Worm (Caenorhabditis elegans) whole organism, L2 larva: Measurements from ENCODE around the gene ugt-59.

ENCODE experiments used
- C34F6.9 ChIP-seq: fragments of 150-350 bp; optimal IDR thresholded peaks from 2 replicates; lab custom pipeline; 2014; ENCODE audit warnings: missing biosample characterization, missing genetic modification characterization
- F13H6.1 ChIP-seq: sonication (generic microtip); optimal IDR thresholded peaks from 2 replicates; lab custom pipeline; 2016; ENCODE audit warnings: missing genetic modification characterization, missing compliant biosample characterization
- R02D3.7 ChIP-seq: fragments of 150-350 bp; optimal IDR thresholded peaks from 2 replicates; lab custom pipeline; 2014; ENCODE audit warnings: missing biosample characterization, missing genetic modification characterization
- Y55F3AM.14 ChIP-seq: fragments of 200-800 bp; sonication (Bioruptor generic); optimal IDR thresholded peaks from 2 replicates; lab custom pipeline; 2018; ENCODE audit warnings: mild to moderate bottlenecking, missing genetic modification characterization, missing compliant biosample characterization
- alr-1 ChIP-seq: fragments of 150-350 bp; optimal IDR thresholded peaks from 2 replicates; lab custom pipeline; 2014; ENCODE audit warnings: missing biosample characterization, missing genetic modification characterization
- aly-2 ChIP-seq: fragments of 150-350 bp; optimal IDR thresholded peaks from 2 replicates; lab custom pipeline; 2014; ENCODE audit warnings: missing biosample characterization, missing genetic modification characterization
- ama-1 ChIP-seq: fragments of 150-350 bp; optimal IDR thresholded peaks from 2 replicates; lab custom pipeline; 2018; ENCODE audit warnings: inconsistent platforms
- blmp-1 ChIP-seq: sonication (generic microtip); optimal IDR thresholded peaks from 2 replicates; lab custom pipeline; 2017; ENCODE audit warnings: missing genetic modification characterization, mild to moderate bottlenecking, missing compliant biosample characterization, antibody characterized with exemption, moderate library complexity; ENCODE audit not compliant: insufficient read depth
- ceh-16 ChIP-seq: fragments of 150-350 bp; optimal IDR thresholded peaks from 2 replicates; lab custom pipeline; 2014; ENCODE audit warnings: missing biosample characterization, missing genetic modification characterization
- ceh-82 ChIP-seq: fragments of 150-350 bp; optimal IDR thresholded peaks from 2 replicates; lab custom pipeline; 2014; ENCODE audit warnings: missing biosample characterization, missing genetic modification characterization
- crh-2 ChIP-seq: sonication (generic microtip); optimal IDR thresholded peaks from 2 replicates; lab custom pipeline; 2017; ENCODE audit warnings: missing biosample characterization, missing genetic modification characterization
- egl-27 ChIP-seq: sonication (generic microtip); optimal IDR thresholded peaks from 3 replicates; lab custom pipeline; 2017; ENCODE audit warnings: missing biosample characterization, missing genetic modification reagents, missing genetic modification characterization
- elt-1 ChIP-seq: fragments of 150-350 bp; optimal IDR thresholded peaks from 2 replicates; lab custom pipeline; 2014; ENCODE audit warnings: missing biosample characterization, missing genetic modification characterization
- elt-3 ChIP-seq: sonication (generic microtip); optimal IDR thresholded peaks from 2 replicates; lab custom pipeline; 2017; ENCODE audit warnings: missing biosample characterization, missing genetic modification characterization
- fos-1 ChIP-seq: fragments of 150-350 bp; optimal IDR thresholded peaks from 2 replicates; lab custom pipeline; 2014; ENCODE audit warnings: missing biosample characterization, missing genetic modification characterization
- gmeb-1 ChIP-seq: fragments of 150-350 bp; optimal IDR thresholded peaks from 2 replicates; lab custom pipeline; 2014; ENCODE audit warnings: missing biosample characterization, missing genetic modification characterization
- lin-11 ChIP-seq: fragments of 150-350 bp; sonication (generic microtip); optimal IDR thresholded peaks from 2 replicates; lab custom pipeline; 2014; ENCODE audit warnings: missing biosample characterization, missing genetic modification characterization, inconsistent platforms, mixed read lengths
- lin-13 ChIP-seq: fragments of 150-350 bp; optimal IDR thresholded peaks from 2 replicates; lab custom pipeline; 2014; ENCODE audit warnings: missing biosample characterization, missing genetic modification reagents, missing genetic modification characterization
- lin-39 ChIP-seq: fragments of 150-350 bp; optimal IDR thresholded peaks from 2 replicates; lab custom pipeline; 2014; ENCODE audit warnings: missing biosample characterization, missing genetic modification reagents, missing genetic modification characterization
- lsy-2 ChIP-seq, 2 experiments: fragments of 150-350 bp in 1 of 2; sonication (generic microtip) in 1 of 2; optimal IDR thresholded peaks; 2 replicates each; lab custom pipeline; 2014 to 2017; ENCODE audit warnings: missing biosample characterization in 2 of 2, missing genetic modification characterization in 2 of 2
- mab-5 ChIP-seq: fragments of 150-350 bp; optimal IDR thresholded peaks from 2 replicates; lab custom pipeline; 2014; ENCODE audit warnings: missing biosample characterization, missing genetic modification characterization
- mbf-1 ChIP-seq: sonication (generic microtip); optimal IDR thresholded peaks from 2 replicates; lab custom pipeline; 2017; ENCODE audit warnings: missing biosample characterization, missing genetic modification characterization
- mdl-1 ChIP-seq, 2 experiments: fragments of 150-350 bp in 1 of 2; sonication (generic microtip) in 1 of 2; optimal IDR thresholded peaks; 2 replicates each; lab custom pipeline; 2017; ENCODE audit warnings: missing biosample characterization in 2 of 2, missing genetic modification characterization in 2 of 2
- nhr-10 ChIP-seq: sonication (generic microtip); optimal IDR thresholded peaks from 2 replicates; lab custom pipeline; 2017; ENCODE audit warnings: missing biosample characterization, missing genetic modification characterization
- nhr-11 ChIP-seq: fragments of 150-350 bp; optimal IDR thresholded peaks from 2 replicates; lab custom pipeline; 2014; ENCODE audit warnings: missing biosample characterization, missing genetic modification characterization
- nhr-12 ChIP-seq: fragments of 150-350 bp; optimal IDR thresholded peaks from 2 replicates; lab custom pipeline; 2014; ENCODE audit warnings: missing biosample characterization, missing genetic modification characterization
- nhr-129 ChIP-seq: fragments of 150-350 bp; optimal IDR thresholded peaks from 2 replicates; lab custom pipeline; 2014; ENCODE audit warnings: missing biosample characterization, missing genetic modification characterization
- nhr-21 ChIP-seq: fragments of 150-350 bp; optimal IDR thresholded peaks from 2 replicates; lab custom pipeline; 2014; ENCODE audit warnings: missing biosample characterization, missing genetic modification characterization
- nhr-23 ChIP-seq: fragments of 150-350 bp; optimal IDR thresholded peaks from 2 replicates; lab custom pipeline; 2014; ENCODE audit warnings: missing biosample characterization, missing genetic modification reagents, missing genetic modification characterization
- nhr-237 ChIP-seq: fragments of 150-350 bp; optimal IDR thresholded peaks from 2 replicates; lab custom pipeline; 2014; ENCODE audit warnings: missing biosample characterization, missing genetic modification characterization
- nhr-25 ChIP-seq: fragments of 150-350 bp; sonication (generic microtip); optimal IDR thresholded peaks from 3 replicates; lab custom pipeline; 2014; ENCODE audit warnings: missing biosample characterization, missing genetic modification characterization
- nhr-6 ChIP-seq: fragments of 150-350 bp; optimal IDR thresholded peaks from 2 replicates; lab custom pipeline; 2014; ENCODE audit warnings: missing biosample characterization, missing genetic modification characterization
- nhr-77 ChIP-seq: fragments of 150-350 bp; optimal IDR thresholded peaks from 2 replicates; lab custom pipeline; 2014; ENCODE audit warnings: missing biosample characterization, missing genetic modification characterization
- peb-1 ChIP-seq: fragments of 150-350 bp; optimal IDR thresholded peaks from 2 replicates; lab custom pipeline; 2014; ENCODE audit warnings: missing biosample characterization, missing genetic modification characterization
- sem-4 ChIP-seq: fragments of 150-350 bp; optimal IDR thresholded peaks from 2 replicates; lab custom pipeline; 2014; ENCODE audit warnings: missing biosample characterization, missing genetic modification reagents, missing genetic modification characterization
- skn-1 ChIP-seq: sonication (generic microtip); optimal IDR thresholded peaks from 2 replicates; lab custom pipeline; 2017; ENCODE audit warnings: missing biosample characterization, missing genetic modification characterization
- sma-3 ChIP-seq: sonication (generic microtip); optimal IDR thresholded peaks from 2 replicates; lab custom pipeline; 2016; ENCODE audit warnings: missing genetic modification reagents, missing genetic modification characterization, missing compliant biosample characterization
- sma-9 ChIP-seq, 2 experiments: fragments of 150-350 bp in 1 of 2; sonication (generic microtip) in 1 of 2; optimal IDR thresholded peaks; 2 replicates each; lab custom pipeline; 2014 to 2016; ENCODE audit warnings: missing genetic modification characterization in 2 of 2, mild to moderate bottlenecking in 1 of 2, missing biosample characterization in 1 of 2, missing compliant biosample characterization in 1 of 2, missing genetic modification reagents in 1 of 2, moderate library complexity in 1 of 2
- snpc-4 ChIP-seq: fragments of 150-350 bp; optimal IDR thresholded peaks from 2 replicates; lab custom pipeline; 2014; ENCODE audit warnings: missing biosample characterization, missing genetic modification characterization
- unc-39 ChIP-seq: fragments of 150-350 bp; optimal IDR thresholded peaks from 2 replicates; lab custom pipeline; 2014; ENCODE audit warnings: missing biosample characterization, missing genetic modification characterization
- unc-55 ChIP-seq: fragments of 150-350 bp; sonication (generic microtip); optimal IDR thresholded peaks from 3 replicates; lab custom pipeline; 2014; ENCODE audit warnings: missing biosample characterization, missing genetic modification reagents, missing genetic modification characterization
- unc-62 ChIP-seq: fragments of 150-350 bp; optimal IDR thresholded peaks from 2 replicates; lab custom pipeline; 2014; ENCODE audit warnings: missing biosample characterization, missing genetic modification reagents, missing genetic modification characterization
- ztf-1 ChIP-seq: fragments of 200-800 bp; sonication (Bioruptor generic); conservative IDR thresholded peaks from 2 replicates; pipeline ENCODE4 v1.3.6; 2022; ENCODE audit warnings: missing genetic modification characterization, missing compliant biosample characterization
- ztf-11 ChIP-seq: sonication (generic microtip); optimal IDR thresholded peaks from 2 replicates; lab custom pipeline; 2017; ENCODE audit warnings: missing biosample characterization, missing genetic modification characterization

Gene ugt-59

DNA sequence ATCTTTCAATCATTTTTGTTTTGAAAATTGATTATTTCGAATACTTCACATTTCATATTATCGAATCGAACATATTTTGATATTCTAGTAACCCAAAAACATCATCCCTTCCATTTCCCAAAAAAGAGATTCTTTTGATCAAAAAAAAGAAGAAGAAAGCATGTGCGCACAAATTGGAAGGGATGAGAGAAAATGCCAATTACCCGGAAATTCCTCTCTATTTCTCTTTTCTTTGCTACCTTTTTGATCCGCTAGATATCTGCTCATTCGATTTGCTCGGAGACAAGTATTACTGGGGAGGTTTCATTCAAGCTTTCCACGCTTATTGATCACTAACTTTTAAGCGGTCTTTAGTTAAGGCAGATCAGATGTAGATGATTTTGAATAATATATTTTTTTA lies 36.4 kb downstream of the ugt-59 start:
- TF ChIP-seq elt-3 (tag; lab: Kevin White, UChicago) (no peak), C34F6.9 (tag; lab: Kevin White, UChicago) (peak; percentile 3)

DNA sequence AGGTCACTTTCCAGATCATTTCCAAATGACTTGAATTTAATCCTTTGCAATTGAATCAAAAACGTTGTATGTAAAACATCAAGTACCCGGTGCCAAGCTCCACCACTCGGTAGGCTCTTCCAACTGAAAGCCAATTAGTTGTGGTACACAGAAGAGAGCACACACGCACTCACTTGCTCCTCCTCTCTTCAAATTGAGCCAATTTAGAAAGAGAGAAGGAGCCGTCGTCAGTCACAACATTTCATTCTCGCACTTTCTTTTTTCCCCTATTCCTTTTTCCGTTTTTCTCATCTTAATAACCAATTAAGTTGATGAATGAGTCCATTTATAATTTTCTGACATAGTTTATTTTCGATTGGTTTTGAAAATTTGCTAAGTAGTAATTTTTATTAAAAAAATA lies 37.8 kb downstream of the ugt-59 start:
- TF ChIP-seq sma-3 (no peak), sma-9 (GFP tag; optimal IDR thresholded peaks at IDR 0.05; lab: Kevin White, UChicago) (peak; percentile 13), sma-9 (tag; optimal IDR thresholded peaks at IDR 0.05; lab: Kevin White, UChicago) (no peak), mdl-1 (tag; optimal IDR thresholded peaks at IDR 0.05; lab: Kevin White, UChicago) (no peak), nhr-237 (tag; lab: Kevin White, UChicago) (no peak), lin-11 (tag; lab: Kevin White, UChicago) (no peak), alr-1 (tag; lab: Kevin White, UChicago) (no peak), egl-27 (no peak), nhr-12 (tag; lab: Kevin White, UChicago) (no peak), F13H6.1 (no peak), Y55F3AM.14 (GFP tag; lab: Kevin White, UChicago) (no peak), nhr-10 (no peak), lsy-2 (tag; optimal IDR thresholded peaks at IDR 0.05; lab: Kevin White, UChicago) (peak in 1 of 2 experiments; percentile 6), snpc-4 (tag; lab: Kevin White, UChicago) (no peak), nhr-77 (tag; lab: Kevin White, UChicago) (no peak), sem-4 (tag; lab: Kevin White, UChicago) (peak; percentile 36), unc-39 (tag; lab: Kevin White, UChicago) (no peak), blmp-1 (tag; lab: Kevin White, UChicago) (no peak), nhr-25 (tag; lab: Kevin White, UChicago) (no peak), unc-62 (no peak), ceh-16 (tag; lab: Kevin White, UChicago) (no peak), unc-55 (GFP tag; lab: Kevin White, UChicago) (no peak), mbf-1 (tag; lab: Kevin White, UChicago) (no peak), skn-1 (tag; lab: Kevin White, UChicago) (no peak), C34F6.9 (tag; lab: Kevin White, UChicago) (peak; percentile 15), lin-39 (no peak)

DNA sequence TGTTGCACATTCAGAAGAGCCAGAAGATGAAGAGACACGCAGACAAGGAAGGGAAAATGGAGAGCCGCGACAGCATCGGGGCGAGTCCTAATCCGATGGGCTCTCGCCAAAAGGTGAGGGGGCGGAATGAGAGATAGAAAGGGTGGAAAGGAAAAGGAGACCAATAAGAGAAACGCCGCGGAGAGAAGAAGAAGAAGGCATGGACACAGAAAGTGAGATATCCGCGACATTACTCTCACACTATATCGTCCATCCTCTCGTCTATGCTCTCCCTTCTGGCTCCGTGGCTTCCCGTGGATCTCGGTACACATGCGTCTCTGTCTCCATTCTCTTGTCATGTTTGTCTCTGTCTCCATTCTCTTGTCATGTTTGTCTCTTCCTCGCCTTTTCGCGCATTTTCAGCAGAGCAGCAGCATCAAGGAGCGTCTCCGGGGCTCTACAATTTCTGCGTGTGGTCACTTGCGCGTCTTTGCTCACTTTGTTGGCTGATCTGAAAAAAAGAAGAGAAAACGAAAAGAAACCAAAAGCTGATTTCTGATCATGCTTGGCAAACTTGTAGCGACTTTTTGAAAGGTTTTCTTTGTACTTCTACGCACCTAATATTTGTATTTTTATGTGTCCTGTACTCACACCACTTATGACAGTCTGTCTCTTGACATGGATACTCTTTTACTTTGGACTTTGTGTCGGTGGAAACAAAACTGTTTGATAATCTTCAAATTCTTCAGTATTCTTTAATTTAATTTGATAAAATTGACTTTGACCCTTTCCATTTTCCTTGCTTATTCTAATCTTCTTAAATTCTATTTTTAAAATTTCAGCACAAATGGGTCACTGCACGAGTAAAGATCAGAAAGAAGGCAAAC lies 43.0 kb downstream of the ugt-59 start, which contains the start of gene gpa-7:
Gene gpa-7, plus strand, starts transcription at position 816 of the 866 bp plus-strand sequence.
- TF ChIP-seq ceh-82 (no peak), nhr-6 (tag; lab: Kevin White, UChicago) (peak; percentile 56), elt-1 (tag; lab: Kevin White, UChicago) (no peak), nhr-21 (peak; percentile 22), mdl-1 (tag; optimal IDR thresholded peaks at IDR 0.05; lab: Kevin White, UChicago) (peak; percentile 32 to 35), sma-9 (GFP tag; optimal IDR thresholded peaks at IDR 0.05; lab: Kevin White, UChicago) (peak; percentile 82), sma-9 (tag; optimal IDR thresholded peaks at IDR 0.05; lab: Kevin White, UChicago) (no peak), sma-3 (no peak), nhr-10 (no peak), unc-39 (tag; lab: Kevin White, UChicago) (no peak), elt-3 (tag; lab: Kevin White, UChicago) (no peak), nhr-237 (tag; lab: Kevin White, UChicago) (no peak), peb-1 (tag; lab: Kevin White, UChicago) (no peak), unc-62 (no peak), C34F6.9 (tag; lab: Kevin White, UChicago) (peak; percentile 84), ztf-1 (GFP tag; lab: Robert Waterston, UW) (no peak), Y55F3AM.14 (GFP tag; lab: Kevin White, UChicago) (peak; percentile 22), lin-11 (tag; lab: Kevin White, UChicago) (peak; percentile 69), ceh-16 (tag; lab: Kevin White, UChicago) (no peak), blmp-1 (tag; lab: Kevin White, UChicago) (no peak), sem-4 (tag; lab: Kevin White, UChicago) (peak; percentile 52), F13H6.1 (peak; percentile 91), aly-2 (tag; lab: Kevin White, UChicago) (no peak), fos-1 (tag; lab: Kevin White, UChicago) (peak; percentile 27), lin-13 (GFP tag; lab: Kevin White, UChicago) (peak; percentile 28), lin-39 (no peak), nhr-12 (tag; lab: Kevin White, UChicago) (no peak), nhr-11 (no peak), alr-1 (tag; lab: Kevin White, UChicago) (no peak), ztf-11 (tag; lab: Kevin White, UChicago) (no peak), mab-5 (no peak), nhr-23 (tag; lab: Kevin White, UChicago) (no peak), R02D3.7 (tag; lab: Kevin White, UChicago) (no peak), ama-1 (lab: Kevin White, UChicago) (no peak), nhr-129 (peak; percentile 78), skn-1 (tag; lab: Kevin White, UChicago) (no peak), unc-55 (GFP tag; lab: Kevin White, UChicago) (peak; percentile 67), snpc-4 (tag; lab: Kevin White, UChicago) (peak; percentile 38), gmeb-1 (tag; lab: Kevin White, UChicago) (no peak), nhr-25 (tag; lab: Kevin White, UChicago) (no peak), crh-2 (tag; lab: Kevin White, UChicago) (peak; percentile 59)
